Fruit fly (Drosophila melanogaster) whole organism, wandering third instar larva: ENCODE measurements around the gene Ccp84Af.
A peak's percentile ranks its signal among the peaks of the same experiment; 100 is the strongest.

Experiments
- CrebA ChIP-seq: fragments of 200-800 bp; sonication (Bioruptor generic); optimal IDR thresholded peaks from 2 replicates; lab custom pipeline; 2016; ENCODE audit warnings: missing biosample characterization, mild to moderate bottlenecking, missing genetic modification characterization, borderline replicate concordance
- Dfd ChIP-seq: fragments of >200 bp; optimal IDR thresholded peaks from 2 replicates; lab custom pipeline; 2017; ENCODE audit warnings: missing biosample characterization, missing genetic modification characterization
- Dif ChIP-seq: fragments of 200-275, 200-300 bp; sonication (Bioruptor generic); optimal IDR thresholded peaks from 2 replicates; lab custom pipeline; 2018; ENCODE audit warnings: missing biosample characterization, missing genetic modification characterization; ENCODE audit not compliant: partially characterized antibody
- GATAd ChIP-seq: sonication (Bioruptor generic); optimal IDR thresholded peaks from 2 replicates; lab custom pipeline; 2016; ENCODE audit warnings: missing biosample characterization, missing genetic modification characterization
- Hnf4 ChIP-seq: fragments of 200-800 bp; sonication (Bioruptor generic); optimal IDR thresholded peaks from 2 replicates; lab custom pipeline; 2016; ENCODE audit warnings: missing biosample characterization, mild to moderate bottlenecking, missing genetic modification characterization
- Hr78 ChIP-seq: fragments of >200 bp; optimal IDR thresholded peaks from 2 replicates; lab custom pipeline; 2017; ENCODE audit warnings: missing biosample characterization, missing genetic modification characterization
- Hr83 ChIP-seq: fragments of 200-300 bp; sonication (Bioruptor generic); optimal IDR thresholded peaks from 2 replicates; lab custom pipeline; 2016; ENCODE audit warnings: missing biosample characterization, mild to moderate bottlenecking, missing genetic modification characterization, moderate library complexity; ENCODE audit not compliant: poor library complexity, severe bottlenecking
- Jra ChIP-seq: sonication (Bioruptor generic); optimal IDR thresholded peaks from 2 replicates; lab custom pipeline; 2016; ENCODE audit warnings: missing biosample characterization, missing genetic modification characterization
- Mio ChIP-seq: sonication (Bioruptor generic); optimal IDR thresholded peaks from 2 replicates; lab custom pipeline; 2016; ENCODE audit warnings: missing biosample characterization, missing genetic modification characterization
- Myc ChIP-seq: fragments of >200 bp; optimal IDR thresholded peaks from 2 replicates; lab custom pipeline; 2017
- N ChIP-seq: fragments of >200 bp; optimal IDR thresholded peaks from 2 replicates; lab custom pipeline; 2018; ENCODE audit warnings: missing biosample characterization, missing external identifiers, missing genetic modification characterization
- Sp1 ChIP-seq: fragments of 200-800 bp; sonication (Bioruptor generic); optimal IDR thresholded peaks from 3 replicates; lab custom pipeline; 2019; ENCODE audit warnings: missing biosample characterization, mild to moderate bottlenecking, missing genetic modification characterization, moderate library complexity
- Vsx2 ChIP-seq: fragments of 200-300, 225-300 bp; sonication (Bioruptor generic); optimal IDR thresholded peaks from 2 replicates; lab custom pipeline; 2018; ENCODE audit warnings: missing biosample characterization, missing genetic modification characterization; ENCODE audit not compliant: partially characterized antibody
- dl ChIP-seq, 2 experiments: fragments of 175-275, 200-275 bp in 1 of 2; fragments of 200-275 bp in 1 of 2; sonication (Bioruptor generic); optimal IDR thresholded peaks; lab custom pipeline; 2018; ENCODE audit warnings: mild to moderate bottlenecking in 2 of 2, missing biosample characterization in 2 of 2, missing genetic modification characterization in 2 of 2, moderate library complexity in 2 of 2; ENCODE audit not compliant: partially characterized antibody in 2 of 2, insufficient read depth in 1 of 2
- fru ChIP-seq: fragments of 200-800 bp; sonication (Bioruptor generic); optimal IDR thresholded peaks from 3 replicates; lab custom pipeline; 2016; ENCODE audit warnings: missing biosample characterization, mild to moderate bottlenecking, missing genetic modification characterization
- h ChIP-seq: fragments of 200-800 bp; sonication (Bioruptor generic); optimal IDR thresholded peaks from 3 replicates; lab custom pipeline; 2016; ENCODE audit warnings: missing biosample characterization, mild to moderate bottlenecking, missing genetic modification characterization
- jim ChIP-seq: fragments of 175-275, 200-325 bp; sonication (Bioruptor generic); optimal IDR thresholded peaks from 2 replicates; lab custom pipeline; 2016; ENCODE audit warnings: missing biosample characterization, mild to moderate bottlenecking, missing genetic modification characterization
- psq ChIP-seq: fragments of 200-800 bp; sonication (Bioruptor generic); optimal IDR thresholded peaks from 3 replicates; lab custom pipeline; 2017; ENCODE audit warnings: missing biosample characterization, mild to moderate bottlenecking, missing genetic modification characterization, moderate library complexity
- rgr ChIP-seq: fragments of 200-800 bp; sonication (Bioruptor generic); optimal IDR thresholded peaks from 3 replicates; lab custom pipeline; 2016; ENCODE audit warnings: missing biosample characterization, mild to moderate bottlenecking, missing genetic modification characterization
- sv ChIP-seq: fragments of 200-800 bp; sonication (Bioruptor generic); optimal IDR thresholded peaks from 3 replicates; lab custom pipeline; 2016; ENCODE audit warnings: missing biosample characterization, missing genetic modification characterization
- usp ChIP-seq: fragments of >200 bp; optimal IDR thresholded peaks from 2 replicates; lab custom pipeline; 2017; ENCODE audit warnings: missing biosample characterization, missing genetic modification characterization

Ccp84Af gene

DNA sequence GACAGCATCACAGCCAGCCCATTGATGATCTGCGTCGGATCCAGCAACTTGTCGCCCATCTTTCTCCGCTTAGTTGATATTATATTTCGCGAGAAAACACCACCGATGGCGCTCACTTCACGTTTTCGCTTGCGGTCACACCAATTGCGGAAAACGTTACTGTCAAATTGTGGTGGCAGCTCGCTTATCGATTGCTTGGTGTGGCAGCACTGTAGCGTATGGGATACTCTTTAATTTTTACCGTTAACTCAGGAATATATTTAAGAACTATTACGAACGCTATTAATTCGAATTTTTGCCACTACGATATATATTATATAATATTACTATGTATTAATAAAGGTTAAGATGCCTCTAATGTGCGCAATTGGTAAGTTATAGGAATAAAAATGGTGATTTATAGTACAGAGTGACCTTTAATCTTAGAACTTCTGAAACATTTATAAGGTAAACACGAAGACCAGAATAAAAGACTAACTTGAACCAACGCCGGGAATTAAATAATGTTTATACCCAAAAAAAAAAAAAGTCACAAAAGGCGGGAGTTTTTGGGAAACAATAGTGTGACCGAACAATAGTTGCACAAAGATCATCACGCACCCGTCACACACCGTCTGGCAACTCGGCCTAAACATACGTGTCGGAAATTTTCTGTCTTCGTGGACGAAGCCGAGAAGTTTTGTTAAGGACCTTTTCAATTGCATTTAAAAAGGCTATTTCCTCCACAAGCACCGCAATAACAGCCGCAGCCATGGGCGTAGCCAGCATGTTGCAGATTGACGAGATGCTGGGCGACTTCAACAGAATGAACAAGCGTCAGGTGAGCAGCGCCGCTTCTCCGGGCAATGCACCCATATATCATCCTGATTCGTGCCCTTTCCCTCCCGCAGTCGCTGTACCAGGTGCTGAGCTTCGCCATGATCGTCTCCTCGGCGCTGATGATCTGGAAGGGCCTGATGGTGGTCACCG lies 32.5 kb downstream of the Ccp84Af start, which contains the start of the genes CG1307 and twr:
TSS of gene CG1307 (minus strand) at position 165 of the 969 bp plus-strand sequence.
TSS of gene twr (plus strand) at position 605 of the 969 bp plus-strand sequence.
- TF ChIP-seq rgr (GFP tag; lab: Kevin White, UChicago) (no peak), sv (GFP tag; lab: Kevin White, UChicago) (no peak), Dfd (GFP tag; lab: Kevin White, UChicago) (no peak), Dif (GFP tag; lab: Kevin White, UChicago) (no peak), Sp1 (GFP tag; lab: Kevin White, UChicago) (no peak), Hr83 (GFP tag; lab: Kevin White, UChicago) (peak; percentile 5)

DNA sequence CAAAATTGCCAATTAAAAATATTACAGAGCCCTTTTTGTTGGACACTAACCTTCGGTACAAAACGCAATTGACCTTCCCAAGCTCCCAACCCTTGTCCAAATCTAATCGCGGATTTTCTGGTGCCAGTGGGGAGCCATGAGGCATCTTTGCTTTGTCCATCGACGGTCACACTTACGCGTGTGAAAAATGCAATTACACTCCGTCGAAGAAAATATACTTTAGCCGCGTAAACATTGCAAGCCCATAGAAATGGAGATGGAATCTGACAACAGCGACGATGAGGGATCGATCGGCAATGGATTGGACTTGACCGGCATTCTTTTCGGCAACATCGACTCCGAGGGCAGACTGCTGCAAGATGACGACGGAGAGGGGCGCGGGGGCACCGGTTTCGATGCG lies 43.3 kb downstream of the Ccp84Af start, which contains the start of gene Taf1:
TSS of gene Taf1 (plus strand) at position 150 of the 400 bp plus-strand sequence.
- TF ChIP-seq CrebA (GFP tag; lab: Kevin White, UChicago) (no peak), Myc (lab: Kevin White, UChicago) (peak; percentile 65)

DNA sequence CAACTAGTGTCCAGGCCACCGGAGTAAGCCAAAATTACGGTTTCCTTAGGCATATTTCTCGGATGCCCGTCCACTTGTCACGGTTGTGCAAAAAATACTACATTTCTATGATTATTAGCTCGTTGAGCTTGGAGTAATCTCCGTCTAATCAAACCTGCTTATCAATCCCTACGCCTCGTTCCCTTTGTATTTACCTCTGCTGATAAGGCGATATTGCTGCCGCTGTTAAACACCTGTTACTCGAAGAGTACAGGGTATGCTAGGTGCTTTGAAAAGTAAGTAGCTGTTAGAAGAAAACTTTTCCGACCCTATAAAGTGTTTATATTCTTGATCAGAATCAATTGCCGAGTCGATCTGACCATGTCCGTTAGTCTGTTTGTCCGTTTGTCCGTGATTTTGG lies 45.7 kb downstream of the Ccp84Af start, which contains the start of gene Ass:
TSS of gene Ass (minus strand) at position 101 of the 400 bp plus-strand sequence.
- TF ChIP-seq fru (GFP tag; lab: Kevin White, UChicago): no peak
- no peak for TF ChIP-seq GATAd (GFP tag; lab: Kevin White, UChicago)
- TF ChIP-seq psq (GFP tag; lab: Kevin White, UChicago): no peak
- no peak for TF ChIP-seq jim (GFP tag; lab: Kevin White, UChicago)
- no peak for TF ChIP-seq Jra (GFP tag; lab: Kevin White, UChicago)
- no peak for TF ChIP-seq CrebA (GFP tag; lab: Kevin White, UChicago)
- TF ChIP-seq N (GFP tag; lab: Kevin White, UChicago): no peak
- no peak for TF ChIP-seq usp (GFP tag; lab: Kevin White, UChicago)
- TF ChIP-seq, all 38 proteins: peak for 0

DNA sequence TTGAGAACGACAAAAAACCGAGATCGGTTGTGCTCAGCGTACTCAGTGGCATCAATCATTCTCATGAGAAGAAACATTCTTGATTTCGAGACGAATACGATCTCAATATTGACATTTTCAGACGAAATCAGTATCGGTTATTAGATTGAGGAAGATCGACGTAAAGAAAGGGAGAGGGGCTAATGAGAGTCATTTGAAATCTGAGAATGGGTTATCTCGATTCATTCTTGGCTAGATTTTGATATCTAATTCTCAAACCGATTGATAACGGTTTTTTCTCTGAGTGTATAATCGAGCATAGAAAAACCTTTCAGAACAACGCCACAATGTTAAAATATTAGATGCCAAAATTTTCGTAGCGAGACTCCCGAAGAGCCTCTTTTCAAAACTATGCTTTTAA lies 49.1 kb downstream of the Ccp84Af start, which contains the start of gene CG31286:
TSS of gene CG31286 (plus strand) at position 301 of the 400 bp plus-strand sequence.
- no peak for TF ChIP-seq rgr (GFP tag; lab: Kevin White, UChicago)
- TF ChIP-seq CrebA (GFP tag; lab: Kevin White, UChicago): no peak
- no peak for TF ChIP-seq h (GFP tag; lab: Kevin White, UChicago)
- no peak for TF ChIP-seq Hr83 (GFP tag; lab: Kevin White, UChicago)
- no peak for TF ChIP-seq Hr78 (GFP tag; lab: Kevin White, UChicago)
- TF ChIP-seq Vsx2: no peak
- TF ChIP-seq Jra (GFP tag; lab: Kevin White, UChicago): no peak
- no peak for TF ChIP-seq Mio (GFP tag; lab: Kevin White, UChicago)
- TF ChIP-seq Hnf4 (GFP tag; lab: Kevin White, UChicago): no peak
- TF ChIP-seq Dif (GFP tag; lab: Kevin White, UChicago): no peak
- TF ChIP-seq dl (GFP tag; optimal IDR thresholded peaks at IDR 0.05; lab: Kevin White, UChicago; ENCODE audit: insufficient read depth in 1 of 2, partially characterized antibody in 2 of 2): no peak
- TF ChIP-seq usp (GFP tag; lab: Kevin White, UChicago): no peak
- TF ChIP-seq, all 38 proteins: peak for 0
